Worm (Caenorhabditis elegans): ENCODE data around the gene atg-18.
A peak's percentile ranks its signal among the peaks of the same experiment; 100 is the strongest.

atg-18 gene

DNA sequence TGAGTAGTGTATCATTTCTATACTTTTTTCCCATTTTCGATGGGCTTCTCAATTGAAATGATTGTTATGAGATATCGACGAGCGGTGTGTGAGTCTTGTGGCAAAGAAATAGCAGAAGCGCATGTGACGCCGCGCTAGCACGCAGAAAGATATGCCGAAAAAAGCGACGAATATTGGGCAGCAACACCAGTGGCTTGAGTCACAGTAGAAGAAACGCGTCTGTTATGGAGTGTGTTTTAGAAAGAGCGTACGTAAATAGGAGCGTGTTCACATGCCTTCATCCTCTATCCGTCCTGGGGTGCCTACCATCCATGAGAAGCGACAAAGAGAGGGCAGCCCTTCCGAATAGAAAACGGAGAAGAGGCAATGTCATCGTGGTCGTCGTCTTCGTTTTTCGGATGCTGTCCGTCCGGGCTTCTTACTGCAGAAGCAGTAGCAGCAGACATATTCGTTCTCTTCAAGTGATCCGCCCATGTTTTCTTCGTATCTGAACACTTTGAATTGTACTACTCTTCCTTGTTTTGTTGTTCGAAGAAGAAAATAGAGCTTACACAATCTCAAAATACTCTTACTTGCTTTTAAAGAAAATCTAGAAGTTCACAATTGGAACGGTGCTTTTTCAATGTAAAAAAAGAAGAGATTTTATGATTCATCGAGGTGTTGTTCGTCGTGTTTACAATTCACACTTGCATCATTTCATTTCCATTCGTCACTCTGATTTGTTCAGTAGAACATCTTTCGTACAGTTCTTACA, 21.2 kb downstream of the atg-18 start (continued):
- TF ChIP-seq nhr-179 (tag; optimal IDR thresholded peaks at IDR 0.05) = no peak
- TF ChIP-seq mcd-1 (GFP tag; IDR thresholded peaks at IDR 0.05) = no peak
- no peak for TF ChIP-seq ceh-27 (GFP tag; optimal IDR thresholded peaks at IDR 0.05)
- no peak for TF ChIP-seq hsf-1 (GFP tag; IDR thresholded peaks at IDR 0.05)
- no peak for TF ChIP-seq nhr-27 (tag; optimal IDR thresholded peaks at IDR 0.05)
- no peak for TF ChIP-seq hrde-1 (tag; optimal IDR thresholded peaks at IDR 0.05; ENCODE audit: borderline replicate concordance)
- no peak for TF ChIP-seq nhr-90 (tag; optimal IDR thresholded peaks at IDR 0.05)
- TF ChIP-seq repo-1 (tag; optimal IDR thresholded peaks at IDR 0.05) = peak; percentile 31
- no peak for TF ChIP-seq Y95B8A.8 (GFP tag; IDR thresholded peaks at IDR 0.05)
- TF ChIP-seq lin-35 (GFP tag; optimal IDR thresholded peaks at IDR 0.05) = peak in 1 of 3 experiments; percentile 11
- TF ChIP-seq sea-2 (GFP tag; IDR thresholded peaks at IDR 0.05) = no peak
- no peak for TF ChIP-seq ceh-100 (GFP tag; IDR thresholded peaks at IDR 0.05)
- no peak for TF ChIP-seq T07F8.4 (tag; optimal IDR thresholded peaks at IDR 0.05)
- no peak for TF ChIP-seq F10E7.11 (tag; optimal IDR thresholded peaks at IDR 0.05)
- no peak for TF ChIP-seq mxl-1 (tag; optimal IDR thresholded peaks at IDR 0.05)
- no peak for TF ChIP-seq attf-5 (GFP tag; optimal IDR thresholded peaks at IDR 0.05)
- no peak for TF ChIP-seq snpc-3.4 (tag; optimal IDR thresholded peaks at IDR 0.05)
- TF ChIP-seq lir-1 (GFP tag; conservative IDR thresholded peaks at IDR 0.05) = no peak
- TF ChIP-seq unc-130 (GFP tag; optimal IDR thresholded peaks at IDR 0.05) = no peak
- TF ChIP-seq nfya-1 (tag; optimal IDR thresholded peaks at IDR 0.05; ENCODE audit: borderline replicate concordance, insufficient read depth) = no peak
- TF ChIP-seq akir-1 (GFP tag; optimal IDR thresholded peaks at IDR 0.05) = no peak
- no peak for TF ChIP-seq hlh-26 (GFP tag; conservative IDR thresholded peaks at IDR 0.05)
- TF ChIP-seq sdz-38 (tag; optimal IDR thresholded peaks at IDR 0.05) = no peak
- TF ChIP-seq F22D6.2 (tag; optimal IDR thresholded peaks at IDR 0.05) = no peak
- TF ChIP-seq F57C9.4 (tag; optimal IDR thresholded peaks at IDR 0.05) = no peak
- peak; percentile 66; the same call in 1 of the 2 replicates for TF ChIP-seq lin-26 (GFP tag; IDR thresholded peaks at IDR 0.05)
- TF ChIP-seq him-1 (tag; optimal IDR thresholded peaks at IDR 0.05) = no peak
- TF ChIP-seq ekl-4 (GFP tag; IDR thresholded peaks at IDR 0.05) = no peak
- no peak for TF ChIP-seq D2030.7 (GFP tag; IDR thresholded peaks at IDR 0.05)
- 0 out of 2 replicates have a peak, but pooled peaks have one; percentile 7 for TF ChIP-seq aptf-3 (GFP tag; IDR thresholded peaks at IDR 0.05)
- no peak for TF ChIP-seq atf-7 (tag; optimal IDR thresholded peaks at IDR 0.05)
- no peak for TF ChIP-seq ztf-3 (GFP tag; optimal IDR thresholded peaks at IDR 0.05)
- TF ChIP-seq fkh-3 (tag; optimal IDR thresholded peaks at IDR 0.05) = no peak
- no peak for TF ChIP-seq tlf-1 (GFP tag; optimal IDR thresholded peaks at IDR 0.05)
- no peak for TF ChIP-seq tbx-9 (tag; optimal IDR thresholded peaks at IDR 0.05; ENCODE audit: borderline replicate concordance)
- no peak for TF ChIP-seq cebp-1 (GFP tag; IDR thresholded peaks at IDR 0.05)
- TF ChIP-seq cebp-1 (tag; optimal IDR thresholded peaks at IDR 0.05) = peak; percentile 36
- no peak for TF ChIP-seq ztf-18 (tag; optimal IDR thresholded peaks at IDR 0.05)
- TF ChIP-seq egl-18 (GFP tag; IDR thresholded peaks at IDR 0.05) = no peak
- no peak for TF ChIP-seq F23B12.7 (tag; optimal IDR thresholded peaks at IDR 0.05; ENCODE audit: insufficient read depth)
- no peak for TF ChIP-seq Y53G8AR.9 (GFP tag; conservative IDR thresholded peaks at IDR 0.05)
- TF ChIP-seq B0035.1 (tag; optimal IDR thresholded peaks at IDR 0.05) = no peak
- no peak for TF ChIP-seq snpc-1.3 (tag; optimal IDR thresholded peaks at IDR 0.05; ENCODE audit: insufficient read depth)
- no peak for TF ChIP-seq somi-1 (GFP tag; optimal IDR thresholded peaks at IDR 0.05)
